Fruit fly (Drosophila melanogaster): ENCODE data around the gene Mgat2.

The Mgat2 gene

dm6 chr3R:30014977-30015514, 7.0 kb downstream of the Mgat2 start, which contains the start of gene CG7920 (continued):
- TF ChIP-seq ems (GFP tag; optimal IDR thresholded peaks at IDR 0.05) (peak; percentile 48), zen2 (GFP tag; IDR thresholded peaks at IDR 0.05; ENCODE audit: partially characterized antibody) (peak; percentile 44; the same call in 1 of the 3 replicates), CG10979 (tag; optimal IDR thresholded peaks at IDR 0.05) (peak; percentile 0), CG14441 (GFP tag; IDR thresholded peaks at IDR 0.05) (no peak), Dll (GFP tag; IDR thresholded peaks at IDR 0.05; ENCODE audit: partially characterized antibody) (peak; percentile 89), hb (GFP tag; IDR thresholded peaks at IDR 0.05; ENCODE audit: partially characterized antibody) (peak; percentile 65; the same call in 1 of the 3 replicates), chinmo (GFP tag; IDR thresholded peaks at IDR 0.05; ENCODE audit: partially characterized antibody) (peak; percentile 76; the same call in 2 of the 4 replicates), nerfin-2 (GFP tag; IDR thresholded peaks at IDR 0.05; ENCODE audit: partially characterized antibody) (peak; percentile 55), HLH4C (GFP tag; IDR thresholded peaks at IDR 0.05; ENCODE audit: partially characterized antibody) (peak; percentile 71), Sry-δ (GFP tag; optimal IDR thresholded peaks at IDR 0.05) (peak; percentile 74), odd (GFP tag; optimal IDR thresholded peaks at IDR 0.05) (peak; percentile 37), ewg (GFP tag; optimal IDR thresholded peaks at IDR 0.05) (peak; percentile 3), CG8290 (GFP tag; optimal IDR thresholded peaks at IDR 0.05) (peak; percentile 2), CG8290 (tag; optimal IDR thresholded peaks at IDR 0.05) (peak in 1 of 2 experiments; percentile 46), kni (GFP tag; optimal IDR thresholded peaks at IDR 0.05) (no peak), Xbp1 (GFP tag; optimal IDR thresholded peaks at IDR 0.05) (peak; percentile 19), Adf1 (GFP tag; IDR thresholded peaks at IDR 0.05) (no peak; the same call in 1 of the 2 replicates), h (optimal IDR thresholded peaks at IDR 0.05) (no peak), CG18262 (tag; optimal IDR thresholded peaks at IDR 0.05) (peak; percentile 51), Usf (GFP tag; optimal IDR thresholded peaks at IDR 0.05) (no peak), CG17186 (GFP tag; optimal IDR thresholded peaks at IDR 0.05) (peak; percentile 43), zen (tag; optimal IDR thresholded peaks at IDR 0.05) (no peak), crol (GFP tag; IDR thresholded peaks at IDR 0.05) (0 out of 2 replicates have a peak, but pooled peaks have one; percentile 21), slbo (GFP tag; IDR thresholded peaks at IDR 0.05) (peak; percentile 22; the same call in 1 of the 2 replicates), p53 (GFP tag; optimal IDR thresholded peaks at IDR 0.05) (no peak), CG11093 (GFP tag; IDR thresholded peaks at IDR 0.05) (no peak), bbx (GFP tag; IDR thresholded peaks at IDR 0.05; ENCODE audit: partially characterized antibody) (peak; percentile 61), grau (tag; optimal IDR thresholded peaks at IDR 0.05) (peak; percentile 34), CG11398 (GFP tag; optimal IDR thresholded peaks at IDR 0.05) (no peak), mirr (GFP tag; optimal IDR thresholded peaks at IDR 0.05) (peak; percentile 1), CG6791 (GFP tag; IDR thresholded peaks at IDR 0.05; ENCODE audit: partially characterized antibody) (peak; percentile 73), CG10274 (GFP tag; optimal IDR thresholded peaks at IDR 0.05) (peak; percentile 16), Hand (GFP tag; optimal IDR thresholded peaks at IDR 0.05) (peak; percentile 37), emc (GFP tag; optimal IDR thresholded peaks at IDR 0.05) (no peak), HmgZ (tag; optimal IDR thresholded peaks at IDR 0.05) (peak; percentile 68), Sry-β (GFP tag; optimal IDR thresholded peaks at IDR 0.05) (no peak), BtbVII (GFP tag; optimal IDR thresholded peaks at IDR 0.05) (peak; percentile 48), Meics (GFP tag; optimal IDR thresholded peaks at IDR 0.05) (peak; percentile 14), Fer1 (GFP tag; optimal IDR thresholded peaks at IDR 0.05) (peak; percentile 71), rib (GFP tag; IDR thresholded peaks at IDR 0.05) (peak; percentile 64; the same call in 1 of the 2 replicates), Poxn (GFP tag; IDR thresholded peaks at IDR 0.05) (no peak), HLHmδ (GFP tag; optimal IDR thresholded peaks at IDR 0.05) (no peak), CG6175 (GFP tag; IDR thresholded peaks at IDR 0.05) (0 out of 3 replicates have a peak, but pooled peaks have one; percentile 15), CG3726 (GFP tag; IDR thresholded peaks at IDR 0.05) (0 out of 3 replicates have a peak, but pooled peaks have one; percentile 6), CG4854 (GFP tag; optimal IDR thresholded peaks at IDR 0.05) (no peak), z (GFP tag; IDR thresholded peaks at IDR 0.05) (0 out of 3 replicates have a peak, but pooled peaks have one; percentile 53), CG12769 (tag; optimal IDR thresholded peaks at IDR 0.05) (peak; percentile 52), Max (GFP tag; optimal IDR thresholded peaks at IDR 0.05) (no peak), inv (GFP tag; IDR thresholded peaks at IDR 0.05; ENCODE audit: partially characterized antibody) (peak; percentile 46; the same call in 1 of the 2 replicates)

Measured in whole organism, embryonic.